Fruit fly (Drosophila melanogaster) whole organism, wandering third instar larva: ENCODE measurements around the gene MetRS-m.

Source experiments
- Abd-B ChIP-seq: fragments of >200 bp; optimal IDR thresholded peaks from 2 replicates; lab custom pipeline; 2017; ENCODE audit warnings: missing biosample characterization, missing genetic modification characterization
- CG32264 ChIP-seq: fragments of 200-800 bp; sonication (Bioruptor generic); optimal IDR thresholded peaks from 2 replicates; lab custom pipeline; 2016; ENCODE audit warnings: missing biosample characterization, missing genetic modification characterization
- CG9705 ChIP-seq: fragments of 200-800 bp; sonication (Bioruptor generic); optimal IDR thresholded peaks from 2 replicates; lab custom pipeline; 2018; ENCODE audit warnings: missing biosample characterization, mild to moderate bottlenecking, missing genetic modification characterization
- CrebA ChIP-seq: fragments of 200-800 bp; sonication (Bioruptor generic); optimal IDR thresholded peaks from 2 replicates; lab custom pipeline; 2016; ENCODE audit warnings: missing biosample characterization, mild to moderate bottlenecking, missing genetic modification characterization, borderline replicate concordance
- Dfd ChIP-seq: fragments of >200 bp; optimal IDR thresholded peaks from 2 replicates; lab custom pipeline; 2017; ENCODE audit warnings: missing biosample characterization, missing genetic modification characterization
- GATAd ChIP-seq: sonication (Bioruptor generic); optimal IDR thresholded peaks from 2 replicates; lab custom pipeline; 2016; ENCODE audit warnings: missing biosample characterization, missing genetic modification characterization
- HLH106 ChIP-seq: fragments of 200-800 bp; optimal IDR thresholded peaks from 3 replicates; lab custom pipeline; 2019; ENCODE audit warnings: missing biosample characterization, mild to moderate bottlenecking, missing genetic modification characterization, moderate library complexity
- Hnf4 ChIP-seq: fragments of 200-800 bp; sonication (Bioruptor generic); optimal IDR thresholded peaks from 2 replicates; lab custom pipeline; 2016; ENCODE audit warnings: missing biosample characterization, mild to moderate bottlenecking, missing genetic modification characterization
- Hr78 ChIP-seq: fragments of >200 bp; optimal IDR thresholded peaks from 2 replicates; lab custom pipeline; 2017; ENCODE audit warnings: missing biosample characterization, missing genetic modification characterization
- Hr83 ChIP-seq: fragments of 200-300 bp; sonication (Bioruptor generic); optimal IDR thresholded peaks from 2 replicates; lab custom pipeline; 2016; ENCODE audit warnings: missing biosample characterization, mild to moderate bottlenecking, missing genetic modification characterization, moderate library complexity; ENCODE audit not compliant: poor library complexity, severe bottlenecking
- Jra ChIP-seq: sonication (Bioruptor generic); optimal IDR thresholded peaks from 2 replicates; lab custom pipeline; 2016; ENCODE audit warnings: missing biosample characterization, missing genetic modification characterization
- Mio ChIP-seq: sonication (Bioruptor generic); optimal IDR thresholded peaks from 2 replicates; lab custom pipeline; 2016; ENCODE audit warnings: missing biosample characterization, missing genetic modification characterization
- N ChIP-seq: fragments of >200 bp; optimal IDR thresholded peaks from 2 replicates; lab custom pipeline; 2018; ENCODE audit warnings: missing biosample characterization, missing external identifiers, missing genetic modification characterization
- OdsH ChIP-seq: fragments of 200-800 bp; sonication (Bioruptor generic); optimal IDR thresholded peaks from 2 replicates; lab custom pipeline; 2016; ENCODE audit warnings: missing biosample characterization, mild to moderate bottlenecking, missing genetic modification characterization
- Rel ChIP-seq, 2 experiments: fragments of 200-800 bp; sonication (Bioruptor generic) in 1 of 2; optimal IDR thresholded peaks; 2 replicates in 1 of 2; 3 replicates in 1 of 2; lab custom pipeline; 2016 to 2019; ENCODE audit warnings: mild to moderate bottlenecking in 2 of 2, missing biosample characterization in 2 of 2, missing genetic modification characterization in 2 of 2, moderate library complexity in 1 of 2
- Sp1 ChIP-seq: fragments of 200-800 bp; sonication (Bioruptor generic); optimal IDR thresholded peaks from 3 replicates; lab custom pipeline; 2019; ENCODE audit warnings: missing biosample characterization, mild to moderate bottlenecking, missing genetic modification characterization, moderate library complexity
- br ChIP-seq: fragments of 200-800 bp; sonication (Bioruptor generic); optimal IDR thresholded peaks from 2 replicates; lab custom pipeline; 2016; ENCODE audit warnings: missing biosample characterization, missing genetic modification characterization
- brk ChIP-seq: fragments of 200-800 bp; sonication (Bioruptor generic); optimal IDR thresholded peaks from 2 replicates; lab custom pipeline; 2016; ENCODE audit warnings: missing biosample characterization, mild to moderate bottlenecking, missing genetic modification characterization
- dl ChIP-seq, 2 experiments: fragments of 175-275, 200-275 bp in 1 of 2; fragments of 200-275 bp in 1 of 2; sonication (Bioruptor generic); optimal IDR thresholded peaks; lab custom pipeline; 2018; ENCODE audit warnings: mild to moderate bottlenecking in 2 of 2, missing biosample characterization in 2 of 2, missing genetic modification characterization in 2 of 2, moderate library complexity in 2 of 2; ENCODE audit not compliant: partially characterized antibody in 2 of 2, insufficient read depth in 1 of 2
- dmrt93B ChIP-seq: fragments of 200-800 bp; sonication (Bioruptor generic); optimal IDR thresholded peaks from 2 replicates; lab custom pipeline; 2018; ENCODE audit warnings: missing biosample characterization, mild to moderate bottlenecking, missing genetic modification characterization
- dsf ChIP-seq: sonication (Bioruptor generic); optimal IDR thresholded peaks from 2 replicates; lab custom pipeline; 2016; ENCODE audit warnings: missing biosample characterization, missing genetic modification characterization, borderline replicate concordance
- ey ChIP-seq: fragments of 200-800 bp; sonication (Bioruptor generic); optimal IDR thresholded peaks from 2 replicates; lab custom pipeline; 2016; ENCODE audit warnings: missing biosample characterization, missing genetic modification characterization
- foxo ChIP-seq, 2 experiments: fragments of 200-800 bp; sonication (Bioruptor generic); optimal IDR thresholded peaks; 2 replicates in 1 of 2; 3 replicates in 1 of 2; lab custom pipeline; 2016 to 2017; ENCODE audit warnings: missing biosample characterization in 2 of 2, missing genetic modification characterization in 2 of 2
- fru ChIP-seq: fragments of 200-800 bp; sonication (Bioruptor generic); optimal IDR thresholded peaks from 3 replicates; lab custom pipeline; 2016; ENCODE audit warnings: missing biosample characterization, mild to moderate bottlenecking, missing genetic modification characterization
- h ChIP-seq: fragments of 200-800 bp; sonication (Bioruptor generic); optimal IDR thresholded peaks from 3 replicates; lab custom pipeline; 2016; ENCODE audit warnings: missing biosample characterization, mild to moderate bottlenecking, missing genetic modification characterization
- lola ChIP-seq: fragments of >200 bp; optimal IDR thresholded peaks from 2 replicates; lab custom pipeline; 2017; ENCODE audit warnings: missing biosample characterization, missing genetic modification characterization
- pan ChIP-seq: fragments of >200 bp; optimal IDR thresholded peaks from 2 replicates; lab custom pipeline; 2017
- psq ChIP-seq: fragments of 200-800 bp; sonication (Bioruptor generic); optimal IDR thresholded peaks from 3 replicates; lab custom pipeline; 2017; ENCODE audit warnings: missing biosample characterization, mild to moderate bottlenecking, missing genetic modification characterization, moderate library complexity
- rgr ChIP-seq: fragments of 200-800 bp; sonication (Bioruptor generic); optimal IDR thresholded peaks from 3 replicates; lab custom pipeline; 2016; ENCODE audit warnings: missing biosample characterization, mild to moderate bottlenecking, missing genetic modification characterization
- sage ChIP-seq: fragments of 200-800 bp; sonication (Bioruptor generic); optimal IDR thresholded peaks from 2 replicates; lab custom pipeline; 2016; ENCODE audit warnings: missing biosample characterization, mild to moderate bottlenecking, missing genetic modification characterization
- sv ChIP-seq: fragments of 200-800 bp; sonication (Bioruptor generic); optimal IDR thresholded peaks from 3 replicates; lab custom pipeline; 2016; ENCODE audit warnings: missing biosample characterization, missing genetic modification characterization
- tai ChIP-seq: sonication (Bioruptor generic); optimal IDR thresholded peaks from 2 replicates; lab custom pipeline; 2016; ENCODE audit warnings: missing biosample characterization, missing genetic modification characterization
- woc ChIP-seq: sonication (Bioruptor generic); optimal IDR thresholded peaks from 2 replicates; lab custom pipeline; 2016; ENCODE audit warnings: missing biosample characterization, mild to moderate bottlenecking, missing genetic modification characterization

MetRS-m gene

DNA sequence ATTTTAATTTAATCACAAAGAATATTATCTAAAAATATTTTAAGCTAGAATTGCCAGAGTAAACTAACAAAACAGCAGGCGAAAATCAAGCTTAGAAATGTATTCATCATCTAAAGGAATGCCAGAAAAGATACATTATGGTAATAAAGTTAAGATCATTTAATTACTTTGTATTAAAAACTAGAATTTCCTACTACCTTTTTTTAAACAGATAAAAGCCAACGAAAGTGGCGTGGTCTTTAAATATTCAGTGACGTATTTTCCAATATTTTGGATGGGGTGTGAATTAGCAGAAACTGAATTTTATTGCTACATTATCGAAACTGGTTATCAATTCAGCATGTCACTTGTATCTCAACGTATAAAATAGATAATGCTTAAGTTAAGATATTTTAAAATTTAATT, 32.5 kb upstream of the MetRS-m start:
- TF ChIP-seq pan (no peak), Sp1 (peak; percentile 25), Hr78 (GFP tag; lab: Kevin White, UChicago) (no peak), Dfd (GFP tag; lab: Kevin White, UChicago) (no peak), sage (GFP tag; lab: Kevin White, UChicago) (no peak), foxo (GFP tag; optimal IDR thresholded peaks at IDR 0.05; lab: Kevin White, UChicago) (peak in 1 of 2 experiments; percentile 42), psq (no peak), Abd-B (GFP tag; lab: Kevin White, UChicago) (no peak), tai (GFP tag; lab: Kevin White, UChicago) (no peak), GATAd (GFP tag; lab: Kevin White, UChicago) (no peak), h (peak; percentile 0), woc (GFP tag; lab: Kevin White, UChicago) (no peak)

dm6 chr3R:14291431-14291830, 31.6 kb upstream of the MetRS-m start:
- TF ChIP-seq CG9705 (GFP tag; lab: Kevin White, UChicago) (peak; percentile 67), fru (GFP tag; lab: Kevin White, UChicago) (peak; percentile 87), brk (GFP tag; lab: Kevin White, UChicago) (peak; percentile 43), tai (GFP tag; lab: Kevin White, UChicago) (peak; percentile 6), rgr (GFP tag; lab: Kevin White, UChicago) (peak; percentile 87), lola (GFP tag; lab: Kevin White, UChicago) (no peak), foxo (GFP tag; optimal IDR thresholded peaks at IDR 0.05; lab: Kevin White, UChicago) (peak in 1 of 2 experiments; percentile 83), Jra (GFP tag; lab: Kevin White, UChicago) (peak; percentile 29), psq (peak; percentile 84), Hnf4 (GFP tag; lab: Kevin White, UChicago) (peak; percentile 62), h (peak; percentile 83), br (GFP tag; lab: Kevin White, UChicago) (peak; percentile 78), dsf (GFP tag; lab: Kevin White, UChicago) (no peak), CrebA (GFP tag; lab: Kevin White, UChicago) (peak; percentile 31), HLH106 (peak; percentile 87), Sp1 (peak; percentile 91), dmrt93B (GFP tag; lab: Kevin White, UChicago) (peak; percentile 74), OdsH (GFP tag; lab: Kevin White, UChicago) (peak; percentile 90), ey (GFP tag; lab: Kevin White, UChicago) (peak; percentile 82), Hr78 (GFP tag; lab: Kevin White, UChicago) (no peak), Mio (no peak), Rel (GFP tag; optimal IDR thresholded peaks at IDR 0.05; lab: Kevin White, UChicago) (no peak), Rel (tag; optimal IDR thresholded peaks at IDR 0.05; lab: Kevin White, UChicago) (peak; percentile 65), N (GFP tag; lab: Kevin White, UChicago) (no peak), woc (GFP tag; lab: Kevin White, UChicago) (peak; percentile 84)
- TF ChIP-seq, all 38 proteins: peak for 19

- no peak for TF ChIP-seq lola (GFP tag; lab: Kevin White, UChicago)
- no peak for TF ChIP-seq Rel (GFP tag; optimal IDR thresholded peaks at IDR 0.05; lab: Kevin White, UChicago)
- TF ChIP-seq Rel (tag; optimal IDR thresholded peaks at IDR 0.05; lab: Kevin White, UChicago) = peak; percentile 84
- TF ChIP-seq dl (GFP tag; optimal IDR thresholded peaks at IDR 0.05; lab: Kevin White, UChicago; ENCODE audit: insufficient read depth in 1 of 2, partially characterized antibody in 2 of 2) = no peak
- no peak for TF ChIP-seq CG32264 (GFP tag; lab: Kevin White, UChicago)
- peak; percentile 57 for TF ChIP-seq OdsH (GFP tag; lab: Kevin White, UChicago)
- peak; percentile 11 for TF ChIP-seq Hr83
- no peak for TF ChIP-seq sv (GFP tag; lab: Kevin White, UChicago)
- peak; percentile 29 for TF ChIP-seq dmrt93B (GFP tag; lab: Kevin White, UChicago)
- TF ChIP-seq foxo (GFP tag; optimal IDR thresholded peaks at IDR 0.05; lab: Kevin White, UChicago) = peak in 1 of 2 experiments; percentile 57
- peak; percentile 21 for TF ChIP-seq br (GFP tag; lab: Kevin White, UChicago)
- peak; percentile 69 for TF ChIP-seq h
- peak; percentile 36 for TF ChIP-seq psq
- peak; percentile 46 for TF ChIP-seq HLH106
- no peak for TF ChIP-seq Dfd (GFP tag; lab: Kevin White, UChicago)
- no peak for TF ChIP-seq brk (GFP tag; lab: Kevin White, UChicago)
- peak; percentile 30 for TF ChIP-seq Sp1
- peak; percentile 22 for TF ChIP-seq rgr (GFP tag; lab: Kevin White, UChicago)
- TF ChIP-seq woc (GFP tag; lab: Kevin White, UChicago) = peak; percentile 38
- TF ChIP-seq CG9705 (GFP tag; lab: Kevin White, UChicago) = no peak
- TF ChIP-seq ey (GFP tag; lab: Kevin White, UChicago) = peak; percentile 27
- peak; percentile 54 for TF ChIP-seq fru (GFP tag; lab: Kevin White, UChicago)
- TF ChIP-seq sage (GFP tag; lab: Kevin White, UChicago) = no peak
- TF ChIP-seq, all 38 proteins: peak for 14
Measured at dm6 chr3R:14289958-14290835, 30.4 kb upstream of the MetRS-m start.
